Worm (Caenorhabditis elegans): ENCODE results near the gene T26H5.10.

T26H5.10 gene

DNA sequence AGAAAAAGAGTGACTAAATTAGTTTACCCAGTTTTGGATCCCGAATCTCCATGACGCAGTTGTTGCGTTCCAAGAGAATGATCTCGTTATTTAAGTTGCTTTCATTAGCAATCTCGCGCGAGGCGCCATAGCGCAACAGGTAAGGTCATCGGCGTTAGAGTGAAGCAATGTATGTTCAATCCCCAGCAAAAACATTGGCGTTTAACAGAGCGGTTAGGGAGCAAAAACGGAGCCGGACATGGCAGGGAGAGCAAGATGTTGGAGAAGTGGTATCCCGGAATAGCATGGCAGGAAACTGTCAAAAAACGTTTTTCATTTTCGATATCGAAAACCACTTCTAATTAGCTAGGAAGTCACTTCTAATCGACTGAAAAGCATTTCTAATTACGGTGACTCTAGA is 10.7 kb upstream of the T26H5.10 start (continued):
- no peak for TF ChIP-seq cebp-1 (GFP tag; IDR thresholded peaks at IDR 0.05)
- TF ChIP-seq cebp-1 (tag; optimal IDR thresholded peaks at IDR 0.05): no peak
- TF ChIP-seq madf-6 (GFP tag; IDR thresholded peaks at IDR 0.05): peak; percentile 65
- TF ChIP-seq F52B5.7 (tag; optimal IDR thresholded peaks at IDR 0.05): peak; percentile 21
- TF ChIP-seq rec-8 (tag; optimal IDR thresholded peaks at IDR 0.05): peak in 1 of 2 experiments; percentile 67
- no peak for TF ChIP-seq gei-17 (GFP tag; optimal IDR thresholded peaks at IDR 0.05)
- TF ChIP-seq him-1 (tag; optimal IDR thresholded peaks at IDR 0.05): peak; percentile 57
- peak; percentile 86 for TF ChIP-seq tbp1 (GFP tag; optimal IDR thresholded peaks at IDR 0.05)
- TF ChIP-seq ZK185.1 (tag; optimal IDR thresholded peaks at IDR 0.05; ENCODE audit: poor library complexity, severe bottlenecking): peak; percentile 43
- TF ChIP-seq aptf-3 (GFP tag; IDR thresholded peaks at IDR 0.05): 0 out of 2 replicates have a peak, but pooled peaks have one; percentile 26
- peak; percentile 55; the same call in 1 of the 2 replicates for TF ChIP-seq rcor-1 (GFP tag; IDR thresholded peaks at IDR 0.05)
- TF ChIP-seq attf-6 (GFP tag; IDR thresholded peaks at IDR 0.05): peak; percentile 52; the same call in 1 of the 2 replicates
- TF ChIP-seq F33H1.4 (GFP tag; IDR thresholded peaks at IDR 0.05): peak; percentile 30; the same call in 1 of the 2 replicates
- no peak for TF ChIP-seq B0336.3 (GFP tag; IDR thresholded peaks at IDR 0.05)
- no peak for TF ChIP-seq egrh-3 (GFP tag; IDR thresholded peaks at IDR 0.05)
- TF ChIP-seq B0261.1 (tag; optimal IDR thresholded peaks at IDR 0.05): peak; percentile 67
- peak; percentile 49 for TF ChIP-seq hmg-1.2 (GFP tag; IDR thresholded peaks at IDR 0.05)
- peak; percentile 31 for TF ChIP-seq ztf-18 (tag; optimal IDR thresholded peaks at IDR 0.05)
- peak; percentile 93 for TF ChIP-seq lin-26 (GFP tag; IDR thresholded peaks at IDR 0.05)
- peak; percentile 60 for TF ChIP-seq rpc-1 (optimal IDR thresholded peaks at IDR 0.05)
- TF ChIP-seq rpc-1 (tag; optimal IDR thresholded peaks at IDR 0.05): peak; percentile 78
- peak; percentile 44; the same call in 1 of the 2 replicates for TF ChIP-seq ztf-28 (GFP tag; IDR thresholded peaks at IDR 0.05)
- no peak for TF ChIP-seq mcd-1 (GFP tag; IDR thresholded peaks at IDR 0.05)
- TF ChIP-seq hsf-1 (GFP tag; IDR thresholded peaks at IDR 0.05): 0 out of 2 replicates have a peak, but pooled peaks have one; percentile 51

ce11 chrV:15451421-15451820 is 7.8 kb upstream of the T26H5.10 start, which contains the start of gene srw-33:
srw-33 (minus strand) TSS chrV:15451521.
- no peak for TF ChIP-seq tlf-1 (GFP tag; optimal IDR thresholded peaks at IDR 0.05)
- no peak for TF ChIP-seq zfh-2 (GFP tag; conservative IDR thresholded peaks at IDR 0.05)
- TF ChIP-seq lag-1 (GFP tag; IDR thresholded peaks at IDR 0.05): no peak
- TF ChIP-seq attf-3 (GFP tag; conservative IDR thresholded peaks at IDR 0.05): no peak
- no peak for TF ChIP-seq zim-3 (tag; optimal IDR thresholded peaks at IDR 0.05)
- no peak for TF ChIP-seq aptf-2 (GFP tag; conservative IDR thresholded peaks at IDR 0.05)
- TF ChIP-seq nhr-120 (GFP tag; IDR thresholded peaks at IDR 0.05): no peak
- TF ChIP-seq madf-10 (tag; optimal IDR thresholded peaks at IDR 0.05): no peak
- no peak for TF ChIP-seq let-607 (tag; optimal IDR thresholded peaks at IDR 0.05)
- TF ChIP-seq ceh-40 (GFP tag; IDR thresholded peaks at IDR 0.05): no peak
- no peak for TF ChIP-seq rec-8 (tag; optimal IDR thresholded peaks at IDR 0.05)

DNA sequence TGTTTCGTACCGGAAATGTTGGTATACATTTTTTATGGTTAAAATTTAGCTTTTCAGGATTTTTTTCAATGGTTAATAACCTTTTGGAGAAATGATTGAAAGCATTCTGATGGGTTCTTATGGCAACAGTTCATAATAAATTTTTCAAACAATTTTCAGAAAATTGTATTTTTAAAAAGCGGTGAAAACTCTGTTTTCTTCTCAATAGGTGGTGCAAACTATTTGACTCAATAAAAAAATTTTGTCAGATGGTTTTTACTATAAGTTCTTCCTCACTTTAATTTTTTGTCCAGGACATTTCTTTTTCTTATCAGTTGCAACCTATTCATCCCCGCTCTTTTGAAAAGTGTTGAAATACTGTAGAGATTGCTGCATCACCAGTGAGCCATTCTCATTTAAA is 5.3 kb upstream of the T26H5.10 start, which contains the start of gene T26H5.14:
Gene T26H5.14 (plus strand): TSS at position 301 of the 400 bp plus-strand sequence.
- TF ChIP-seq tlf-1 (GFP tag; optimal IDR thresholded peaks at IDR 0.05): no peak
- no peak for TF ChIP-seq F55B11.4 (tag; optimal IDR thresholded peaks at IDR 0.05; ENCODE audit: borderline replicate concordance, insufficient read depth)
- no peak for TF ChIP-seq F22D6.2 (tag; optimal IDR thresholded peaks at IDR 0.05)
- no peak for TF ChIP-seq B0336.3 (GFP tag; IDR thresholded peaks at IDR 0.05)

Data from whole organism, young adult.